Worm (Caenorhabditis elegans) whole organism, early embryonic: Measurements from ENCODE around the gene gcy-36.

Experiments
- B0310.2 ChIP-seq: sonication (generic microtip); optimal IDR thresholded peaks from 2 replicates; lab custom pipeline; 2016; ENCODE audit warnings: mild to moderate bottlenecking, missing genetic modification characterization, missing compliant biosample characterization
- F13C5.2 ChIP-seq: sonication (generic microtip); optimal IDR thresholded peaks from 2 replicates; lab custom pipeline; 2017; ENCODE audit warnings: mild to moderate bottlenecking, missing genetic modification characterization, inconsistent platforms, missing compliant biosample characterization
- aly-1 ChIP-seq: sonication (generic microtip); optimal IDR thresholded peaks from 2 replicates; lab custom pipeline; 2016; ENCODE audit warnings: missing genetic modification characterization, missing compliant biosample characterization
- ama-1 ChIP-seq: fragments of 150-350 bp; optimal IDR thresholded peaks from 2 replicates; lab custom pipeline; 2014
- ceh-13 ChIP-seq: fragments of 200-800 bp; sonication (Bioruptor generic); optimal IDR thresholded peaks from 2 replicates; lab custom pipeline; 2018; ENCODE audit warnings: mild to moderate bottlenecking, missing genetic modification characterization, missing compliant biosample characterization
- ceh-36 ChIP-seq: sonication (generic microtip); optimal IDR thresholded peaks from 2 replicates; lab custom pipeline; 2016; ENCODE audit warnings: missing genetic modification characterization, inconsistent platforms, missing compliant biosample characterization
- ets-7 ChIP-seq: sonication (generic microtip); optimal IDR thresholded peaks from 2 replicates; lab custom pipeline; 2016; ENCODE audit warnings: missing genotype, missing genetic modification characterization, missing compliant biosample characterization
- flt-1 ChIP-seq: fragments of 200-800 bp; sonication (Bioruptor generic); IDR thresholded peaks from 2 replicates; pipeline ENCODE4 v1.3.6; 2022; ENCODE audit warnings: missing genetic modification characterization, missing compliant biosample characterization
- hmbx-1 ChIP-seq: sonication (generic microtip); optimal IDR thresholded peaks from 2 replicates; lab custom pipeline; 2016; ENCODE audit warnings: mild to moderate bottlenecking, missing genetic modification characterization, missing compliant biosample characterization
- hmg-4 ChIP-seq: fragments of 200-800 bp; sonication (Bioruptor generic); optimal IDR thresholded peaks from 2 replicates; lab custom pipeline; 2018; ENCODE audit warnings: mild to moderate bottlenecking, missing genetic modification characterization, missing compliant biosample characterization
- hnd-1 ChIP-seq: sonication (generic microtip); optimal IDR thresholded peaks from 2 replicates; lab custom pipeline; 2016; ENCODE audit warnings: missing genetic modification characterization, missing compliant biosample characterization
- pes-1 ChIP-seq: fragments of 200-800 bp; sonication (Bioruptor generic); IDR thresholded peaks from 2 replicates; pipeline ENCODE4 v1.3.6; 2022; ENCODE audit warnings: missing genetic modification reagents, missing genetic modification characterization, missing compliant biosample characterization
- scrt-1 ChIP-seq: fragments of 200-800 bp; sonication (Bioruptor generic); IDR thresholded peaks from 2 replicates; pipeline ENCODE4 v1.3.6; 2022; ENCODE audit warnings: missing genetic modification characterization, missing compliant biosample characterization
- sea-1 ChIP-seq: fragments of 200-800 bp; sonication (Bioruptor generic); conservative IDR thresholded peaks from 2 replicates; pipeline ENCODE4 v1.3.6; 2022; ENCODE audit warnings: missing genetic modification characterization, missing compliant biosample characterization
- tbx-11 ChIP-seq: fragments of 200-800 bp; sonication (Bioruptor generic); IDR thresholded peaks from 2 replicates; pipeline ENCODE4 v1.3.6; 2022; ENCODE audit warnings: missing genetic modification characterization, missing compliant biosample characterization
- tbx-37 ChIP-seq: fragments of 200-800 bp; sonication (Bioruptor generic); conservative IDR thresholded peaks from 2 replicates; pipeline ENCODE4 v1.3.6; 2022; ENCODE audit warnings: missing genetic modification reagents, missing genetic modification characterization, missing compliant biosample characterization
- tra-4 ChIP-seq: sonication (generic microtip); optimal IDR thresholded peaks from 2 replicates; lab custom pipeline; 2017; ENCODE audit warnings: missing genetic modification characterization, missing compliant biosample characterization

Gene gcy-36

ce11 chrX:15485262-15485661, 6.4 kb downstream of the gcy-36 start:
- TF ChIP-seq ceh-36 (tag; lab: Kevin White, UChicago): no peak
- TF ChIP-seq aly-1 (tag; lab: Kevin White, UChicago): no peak
- no peak for TF ChIP-seq flt-1 (GFP tag; lab: Robert Waterston, UW)
- no peak for TF ChIP-seq ama-1 (lab: Kevin White, UChicago)
- no peak for TF ChIP-seq B0310.2
- TF ChIP-seq scrt-1 (GFP tag; lab: Robert Waterston, UW): no peak
- no peak for TF ChIP-seq sea-1
- no peak for TF ChIP-seq pes-1 (GFP tag; lab: Robert Waterston, UW)
- no peak for TF ChIP-seq F13C5.2 (tag; lab: Kevin White, UChicago)
- TF ChIP-seq hnd-1 (tag; lab: Kevin White, UChicago): no peak
- TF ChIP-seq tbx-11 (GFP tag; lab: Robert Waterston, UW): no peak
- TF ChIP-seq tbx-37: no peak
- no peak for TF ChIP-seq ceh-13 (GFP tag; lab: Kevin White, UChicago)
- TF ChIP-seq ets-7 (tag; lab: Kevin White, UChicago): no peak
- no peak for TF ChIP-seq hmg-4 (GFP tag; lab: Kevin White, UChicago)

- TF ChIP-seq tbx-37 (no peak), F13C5.2 (tag; lab: Kevin White, UChicago) (no peak), tbx-11 (GFP tag; lab: Robert Waterston, UW) (no peak), ceh-36 (tag; lab: Kevin White, UChicago) (no peak), hnd-1 (tag; lab: Kevin White, UChicago) (no peak)
These were observed 8.3 kb downstream of the gcy-36 start for ce11 chrX:15487162-15487561.

- TF ChIP-seq ceh-36 (tag; lab: Kevin White, UChicago) (no peak), scrt-1 (GFP tag; lab: Robert Waterston, UW) (no peak), ama-1 (lab: Kevin White, UChicago) (no peak), pes-1 (GFP tag; lab: Robert Waterston, UW) (no peak), hmbx-1 (tag; lab: Kevin White, UChicago) (no peak), F13C5.2 (tag; lab: Kevin White, UChicago) (no peak), aly-1 (tag; lab: Kevin White, UChicago) (no peak)
These were observed 9.0 kb downstream of the gcy-36 start, which contains the start of gene H13N06.2 for ce11 chrX:15487806-15488205. H13N06.2 (plus strand) TSS chrX:15488106.

DNA sequence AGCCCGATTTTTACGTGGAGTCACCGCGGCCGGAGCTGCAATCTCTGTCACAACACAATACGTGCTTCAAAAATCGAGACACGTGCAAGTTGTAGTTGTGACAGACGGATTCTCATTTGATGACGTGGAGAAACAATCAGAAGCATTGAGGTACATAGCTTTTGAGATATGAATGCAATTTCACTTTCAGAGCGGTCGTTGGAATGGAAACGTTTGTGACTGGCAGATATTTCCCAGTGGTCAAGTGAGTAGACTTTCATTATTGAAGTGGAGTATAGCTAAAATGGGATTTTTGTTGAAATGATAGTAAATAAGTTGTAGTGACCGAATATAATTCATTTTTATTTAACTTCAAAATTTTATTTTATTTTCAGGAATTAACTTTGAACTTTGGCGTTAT, 12.3 kb downstream of the gcy-36 start:
- TF ChIP-seq tra-4 (tag; lab: Kevin White, UChicago) (no peak), F13C5.2 (tag; lab: Kevin White, UChicago) (no peak), ceh-13 (GFP tag; lab: Kevin White, UChicago) (no peak), pes-1 (GFP tag; lab: Robert Waterston, UW) (no peak), flt-1 (GFP tag; lab: Robert Waterston, UW) (no peak), tbx-37 (no peak), scrt-1 (GFP tag; lab: Robert Waterston, UW) (no peak), sea-1 (no peak)

- no peak for TF ChIP-seq ama-1 (lab: Kevin White, UChicago)
- TF ChIP-seq hmg-4 (GFP tag; lab: Kevin White, UChicago): peak; percentile 57
- TF ChIP-seq scrt-1 (GFP tag; lab: Robert Waterston, UW): 0 out of 2 replicates have a peak, but pooled peaks have one; percentile 22
- TF ChIP-seq tbx-37: peak; percentile 62; the same call in 1 of the 2 replicates
- TF ChIP-seq ceh-36 (tag; lab: Kevin White, UChicago): no peak
- TF ChIP-seq hnd-1 (tag; lab: Kevin White, UChicago): no peak
- no peak for TF ChIP-seq ets-7 (tag; lab: Kevin White, UChicago)
- peak; percentile 77 for TF ChIP-seq F13C5.2 (tag; lab: Kevin White, UChicago)
- TF ChIP-seq tbx-11 (GFP tag; lab: Robert Waterston, UW): peak; percentile 66; the same call in 1 of the 2 replicates
- no peak for TF ChIP-seq ceh-13 (GFP tag; lab: Kevin White, UChicago)
- TF ChIP-seq flt-1 (GFP tag; lab: Robert Waterston, UW): no peak; the same call in 1 of the 2 replicates
- no peak for TF ChIP-seq hmbx-1 (tag; lab: Kevin White, UChicago)
- no peak; the same call in 1 of the 2 replicates for TF ChIP-seq pes-1 (GFP tag; lab: Robert Waterston, UW)
- peak; percentile 3 for TF ChIP-seq B0310.2
- TF ChIP-seq tra-4 (tag; lab: Kevin White, UChicago): no peak
- TF ChIP-seq sea-1: peak; percentile 53; the same call in 1 of the 2 replicates
- no peak for TF ChIP-seq aly-1 (tag; lab: Kevin White, UChicago)
These were observed 13.9 kb downstream of the gcy-36 start for ce11 chrX:15492759-15493158.

- TF ChIP-seq F13C5.2 (tag; lab: Kevin White, UChicago) (no peak), B0310.2 (no peak), pes-1 (GFP tag; lab: Robert Waterston, UW) (no peak), flt-1 (GFP tag; lab: Robert Waterston, UW) (no peak), hmg-4 (GFP tag; lab: Kevin White, UChicago) (no peak), tbx-37 (no peak), sea-1 (no peak), hmbx-1 (tag; lab: Kevin White, UChicago) (no peak), tra-4 (tag; lab: Kevin White, UChicago) (no peak), scrt-1 (GFP tag; lab: Robert Waterston, UW) (no peak), hnd-1 (tag; lab: Kevin White, UChicago) (no peak), ceh-13 (GFP tag; lab: Kevin White, UChicago) (no peak)
These were observed 14.5 kb downstream of the gcy-36 start, which contains the start of gene gob-1 for ce11 chrX:15493322-15493721. gob-1 (plus strand) TSS chrX:15493602.

- TF ChIP-seq aly-1 (tag; lab: Kevin White, UChicago) (no peak), tbx-11 (GFP tag; lab: Robert Waterston, UW) (no peak), F13C5.2 (tag; lab: Kevin White, UChicago) (no peak), ceh-13 (GFP tag; lab: Kevin White, UChicago) (no peak), hmbx-1 (tag; lab: Kevin White, UChicago) (no peak), ama-1 (lab: Kevin White, UChicago) (no peak), hnd-1 (tag; lab: Kevin White, UChicago) (no peak), hmg-4 (GFP tag; lab: Kevin White, UChicago) (no peak), scrt-1 (GFP tag; lab: Robert Waterston, UW) (no peak), ets-7 (tag; lab: Kevin White, UChicago) (no peak)
These were observed 15.3 kb downstream of the gcy-36 start for ce11 chrX:15494154-15494553.
